Worm (Caenorhabditis elegans) whole organism, L2 larva: Measurements from ENCODE around the gene Y39E4B.5.

ENCODE experiments used
- C34F6.9 ChIP-seq: fragments of 150-350 bp; optimal IDR thresholded peaks from 2 replicates; lab custom pipeline; 2014; ENCODE audit warnings: missing biosample characterization, missing genetic modification characterization
- F13H6.1 ChIP-seq: sonication (generic microtip); optimal IDR thresholded peaks from 2 replicates; lab custom pipeline; 2016; ENCODE audit warnings: missing genetic modification characterization, missing compliant biosample characterization
- R02D3.7 ChIP-seq: fragments of 150-350 bp; optimal IDR thresholded peaks from 2 replicates; lab custom pipeline; 2014; ENCODE audit warnings: missing biosample characterization, missing genetic modification characterization
- Y55F3AM.14 ChIP-seq: fragments of 200-800 bp; sonication (Bioruptor generic); optimal IDR thresholded peaks from 2 replicates; lab custom pipeline; 2018; ENCODE audit warnings: mild to moderate bottlenecking, missing genetic modification characterization, missing compliant biosample characterization
- alr-1 ChIP-seq: fragments of 150-350 bp; optimal IDR thresholded peaks from 2 replicates; lab custom pipeline; 2014; ENCODE audit warnings: missing biosample characterization, missing genetic modification characterization
- ama-1 ChIP-seq: fragments of 150-350 bp; optimal IDR thresholded peaks from 2 replicates; lab custom pipeline; 2018; ENCODE audit warnings: inconsistent platforms
- blmp-1 ChIP-seq: sonication (generic microtip); optimal IDR thresholded peaks from 2 replicates; lab custom pipeline; 2017; ENCODE audit warnings: missing genetic modification characterization, mild to moderate bottlenecking, missing compliant biosample characterization, antibody characterized with exemption, moderate library complexity; ENCODE audit not compliant: insufficient read depth
- ceh-16 ChIP-seq: fragments of 150-350 bp; optimal IDR thresholded peaks from 2 replicates; lab custom pipeline; 2014; ENCODE audit warnings: missing biosample characterization, missing genetic modification characterization
- ceh-82 ChIP-seq: fragments of 150-350 bp; optimal IDR thresholded peaks from 2 replicates; lab custom pipeline; 2014; ENCODE audit warnings: missing biosample characterization, missing genetic modification characterization
- dmd-4 ChIP-seq: sonication (generic microtip); optimal IDR thresholded peaks from 2 replicates; lab custom pipeline; 2017; ENCODE audit warnings: missing biosample characterization, missing genetic modification characterization
- elt-1 ChIP-seq: fragments of 150-350 bp; optimal IDR thresholded peaks from 2 replicates; lab custom pipeline; 2014; ENCODE audit warnings: missing biosample characterization, missing genetic modification characterization
- fos-1 ChIP-seq: fragments of 150-350 bp; optimal IDR thresholded peaks from 2 replicates; lab custom pipeline; 2014; ENCODE audit warnings: missing biosample characterization, missing genetic modification characterization
- gmeb-1 ChIP-seq: fragments of 150-350 bp; optimal IDR thresholded peaks from 2 replicates; lab custom pipeline; 2014; ENCODE audit warnings: missing biosample characterization, missing genetic modification characterization
- lin-11 ChIP-seq: fragments of 150-350 bp; sonication (generic microtip); optimal IDR thresholded peaks from 2 replicates; lab custom pipeline; 2014; ENCODE audit warnings: missing biosample characterization, missing genetic modification characterization, inconsistent platforms, mixed read lengths
- lin-39 ChIP-seq: fragments of 150-350 bp; optimal IDR thresholded peaks from 2 replicates; lab custom pipeline; 2014; ENCODE audit warnings: missing biosample characterization, missing genetic modification reagents, missing genetic modification characterization
- lsy-2 ChIP-seq, 2 experiments: fragments of 150-350 bp in 1 of 2; sonication (generic microtip) in 1 of 2; optimal IDR thresholded peaks; 2 replicates each; lab custom pipeline; 2014 to 2017; ENCODE audit warnings: missing biosample characterization in 2 of 2, missing genetic modification characterization in 2 of 2
- mab-5 ChIP-seq: fragments of 150-350 bp; optimal IDR thresholded peaks from 2 replicates; lab custom pipeline; 2014; ENCODE audit warnings: missing biosample characterization, missing genetic modification characterization
- mbf-1 ChIP-seq: sonication (generic microtip); optimal IDR thresholded peaks from 2 replicates; lab custom pipeline; 2017; ENCODE audit warnings: missing biosample characterization, missing genetic modification characterization
- mdl-1 ChIP-seq, 2 experiments: fragments of 150-350 bp in 1 of 2; sonication (generic microtip) in 1 of 2; optimal IDR thresholded peaks; 2 replicates each; lab custom pipeline; 2017; ENCODE audit warnings: missing biosample characterization in 2 of 2, missing genetic modification characterization in 2 of 2
- nhr-10 ChIP-seq: sonication (generic microtip); optimal IDR thresholded peaks from 2 replicates; lab custom pipeline; 2017; ENCODE audit warnings: missing biosample characterization, missing genetic modification characterization
- nhr-11 ChIP-seq: fragments of 150-350 bp; optimal IDR thresholded peaks from 2 replicates; lab custom pipeline; 2014; ENCODE audit warnings: missing biosample characterization, missing genetic modification characterization
- nhr-21 ChIP-seq: fragments of 150-350 bp; optimal IDR thresholded peaks from 2 replicates; lab custom pipeline; 2014; ENCODE audit warnings: missing biosample characterization, missing genetic modification characterization
- nhr-23 ChIP-seq: fragments of 150-350 bp; optimal IDR thresholded peaks from 2 replicates; lab custom pipeline; 2014; ENCODE audit warnings: missing biosample characterization, missing genetic modification reagents, missing genetic modification characterization
- nhr-237 ChIP-seq: fragments of 150-350 bp; optimal IDR thresholded peaks from 2 replicates; lab custom pipeline; 2014; ENCODE audit warnings: missing biosample characterization, missing genetic modification characterization
- nhr-25 ChIP-seq: fragments of 150-350 bp; sonication (generic microtip); optimal IDR thresholded peaks from 3 replicates; lab custom pipeline; 2014; ENCODE audit warnings: missing biosample characterization, missing genetic modification characterization
- nhr-6 ChIP-seq: fragments of 150-350 bp; optimal IDR thresholded peaks from 2 replicates; lab custom pipeline; 2014; ENCODE audit warnings: missing biosample characterization, missing genetic modification characterization
- nhr-77 ChIP-seq: fragments of 150-350 bp; optimal IDR thresholded peaks from 2 replicates; lab custom pipeline; 2014; ENCODE audit warnings: missing biosample characterization, missing genetic modification characterization
- peb-1 ChIP-seq: fragments of 150-350 bp; optimal IDR thresholded peaks from 2 replicates; lab custom pipeline; 2014; ENCODE audit warnings: missing biosample characterization, missing genetic modification characterization
- sem-4 ChIP-seq: fragments of 150-350 bp; optimal IDR thresholded peaks from 2 replicates; lab custom pipeline; 2014; ENCODE audit warnings: missing biosample characterization, missing genetic modification reagents, missing genetic modification characterization
- sma-3 ChIP-seq: sonication (generic microtip); optimal IDR thresholded peaks from 2 replicates; lab custom pipeline; 2016; ENCODE audit warnings: missing genetic modification reagents, missing genetic modification characterization, missing compliant biosample characterization
- sma-9 ChIP-seq, 2 experiments: fragments of 150-350 bp in 1 of 2; sonication (generic microtip) in 1 of 2; optimal IDR thresholded peaks; 2 replicates each; lab custom pipeline; 2014 to 2016; ENCODE audit warnings: missing genetic modification characterization in 2 of 2, mild to moderate bottlenecking in 1 of 2, missing biosample characterization in 1 of 2, missing compliant biosample characterization in 1 of 2, missing genetic modification reagents in 1 of 2, moderate library complexity in 1 of 2
- snpc-4 ChIP-seq: fragments of 150-350 bp; optimal IDR thresholded peaks from 2 replicates; lab custom pipeline; 2014; ENCODE audit warnings: missing biosample characterization, missing genetic modification characterization
- unc-55 ChIP-seq: fragments of 150-350 bp; sonication (generic microtip); optimal IDR thresholded peaks from 3 replicates; lab custom pipeline; 2014; ENCODE audit warnings: missing biosample characterization, missing genetic modification reagents, missing genetic modification characterization
- unc-62 ChIP-seq: fragments of 150-350 bp; optimal IDR thresholded peaks from 2 replicates; lab custom pipeline; 2014; ENCODE audit warnings: missing biosample characterization, missing genetic modification reagents, missing genetic modification characterization
- zag-1 ChIP-seq: fragments of 150-350 bp; optimal IDR thresholded peaks from 2 replicates; lab custom pipeline; 2014; ENCODE audit warnings: missing biosample characterization, missing genetic modification characterization
- ztf-1 ChIP-seq: fragments of 200-800 bp; sonication (Bioruptor generic); conservative IDR thresholded peaks from 2 replicates; pipeline ENCODE4 v1.3.6; 2022; ENCODE audit warnings: missing genetic modification characterization, missing compliant biosample characterization
- ztf-11 ChIP-seq: sonication (generic microtip); optimal IDR thresholded peaks from 2 replicates; lab custom pipeline; 2017; ENCODE audit warnings: missing biosample characterization, missing genetic modification characterization
- ztf-4 ChIP-seq: fragments of 150-350 bp; optimal IDR thresholded peaks from 2 replicates; lab custom pipeline; 2014; ENCODE audit warnings: missing biosample characterization, missing genetic modification characterization

Gene Y39E4B.5

DNA sequence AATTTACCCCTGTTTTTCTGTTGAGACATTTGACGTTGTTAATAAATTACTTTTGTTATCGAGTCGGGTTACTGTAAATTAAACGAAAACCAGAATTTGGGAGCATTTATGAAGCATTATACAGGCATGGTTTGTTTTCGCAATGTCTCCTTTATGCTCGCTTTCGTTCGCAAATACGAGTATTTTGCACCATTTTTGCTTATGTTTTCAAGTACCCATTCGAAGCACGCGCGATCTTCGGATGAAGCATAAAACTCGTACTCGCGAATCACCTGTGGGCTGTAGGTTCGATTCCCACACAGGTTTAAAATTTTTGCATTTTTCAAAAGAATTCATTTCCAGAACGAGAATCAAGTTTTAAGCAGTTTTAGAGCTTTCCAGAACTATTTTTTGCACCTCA, 4.8 kb upstream of the Y39E4B.5 start:
- TF ChIP-seq lin-39 (tag; lab: Kevin White, UChicago) (no peak), nhr-237 (tag; lab: Kevin White, UChicago) (no peak), nhr-23 (tag; lab: Kevin White, UChicago) (no peak), nhr-10 (tag; lab: Kevin White, UChicago) (no peak), Y55F3AM.14 (GFP tag; lab: Kevin White, UChicago) (no peak), lin-11 (tag; lab: Kevin White, UChicago) (no peak), lsy-2 (tag; optimal IDR thresholded peaks at IDR 0.05; lab: Kevin White, UChicago) (no peak), nhr-77 (no peak), peb-1 (tag; lab: Kevin White, UChicago) (no peak), gmeb-1 (tag; lab: Kevin White, UChicago) (no peak), nhr-6 (tag; lab: Kevin White, UChicago) (no peak), mdl-1 (tag; optimal IDR thresholded peaks at IDR 0.05; lab: Kevin White, UChicago) (no peak), ztf-11 (tag; lab: Kevin White, UChicago) (no peak), C34F6.9 (tag; lab: Kevin White, UChicago) (no peak)

DNA sequence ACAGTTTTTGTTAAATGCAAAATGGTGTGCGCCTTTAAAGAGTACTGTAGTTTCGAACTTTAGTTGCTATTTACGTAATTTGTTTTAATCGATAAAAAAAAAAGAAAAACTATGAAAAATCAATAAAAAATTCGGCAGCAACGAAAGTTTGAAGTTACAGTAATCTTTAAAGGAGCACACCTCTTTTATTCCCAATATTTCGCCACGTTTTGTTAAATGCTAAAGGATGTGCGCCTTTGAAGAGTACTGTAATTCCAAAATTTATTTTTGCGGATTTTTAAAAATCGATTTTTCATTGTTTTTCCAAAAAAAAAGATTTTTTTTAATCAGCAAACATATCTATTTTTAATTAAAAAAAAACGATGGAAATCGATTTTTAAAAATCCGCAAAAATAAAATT, 4.0 kb downstream of the Y39E4B.5 start:
- TF ChIP-seq ztf-11 (tag; lab: Kevin White, UChicago) (no peak), lsy-2 (tag; optimal IDR thresholded peaks at IDR 0.05; lab: Kevin White, UChicago) (no peak), nhr-237 (tag; lab: Kevin White, UChicago) (no peak), ceh-82 (tag; lab: Kevin White, UChicago) (no peak), Y55F3AM.14 (GFP tag; lab: Kevin White, UChicago) (no peak), unc-62 (GFP tag; lab: Kevin White, UChicago) (no peak), sma-9 (GFP tag; optimal IDR thresholded peaks at IDR 0.05; lab: Kevin White, UChicago) (no peak), sma-9 (tag; optimal IDR thresholded peaks at IDR 0.05; lab: Kevin White, UChicago) (no peak), zag-1 (tag; lab: Kevin White, UChicago) (no peak), alr-1 (tag; lab: Kevin White, UChicago) (no peak), nhr-77 (no peak)

DNA sequence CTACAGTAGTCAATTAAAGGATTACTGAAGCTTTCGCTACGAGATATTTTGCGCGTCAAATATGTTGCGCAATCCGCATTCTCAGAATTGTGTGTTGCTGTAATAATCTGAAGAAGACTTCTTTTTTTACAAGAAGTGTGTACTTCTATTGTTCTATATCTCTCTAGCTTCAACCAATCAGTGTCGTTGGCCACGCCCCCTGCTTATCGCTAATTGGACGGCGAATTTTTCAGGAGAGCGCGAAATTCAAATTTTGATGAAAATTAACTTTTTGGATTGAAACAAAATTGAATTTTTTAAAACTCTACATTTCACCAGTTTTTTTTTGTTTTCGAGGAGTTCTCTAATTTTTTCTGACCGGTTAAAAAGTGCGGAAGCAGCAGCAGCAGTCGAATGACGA, 7.2 kb downstream of the Y39E4B.5 start:
- TF ChIP-seq dmd-4 (no peak), sma-9 (GFP tag; optimal IDR thresholded peaks at IDR 0.05; lab: Kevin White, UChicago) (no peak), sma-9 (tag; optimal IDR thresholded peaks at IDR 0.05; lab: Kevin White, UChicago) (no peak), nhr-10 (tag; lab: Kevin White, UChicago) (no peak), ceh-16 (tag; lab: Kevin White, UChicago) (no peak), ztf-11 (tag; lab: Kevin White, UChicago) (no peak), nhr-11 (no peak), fos-1 (no peak), mab-5 (tag; lab: Kevin White, UChicago) (no peak), unc-55 (GFP tag; lab: Kevin White, UChicago) (no peak), F13H6.1 (tag; lab: Kevin White, UChicago) (no peak), lin-39 (tag; lab: Kevin White, UChicago) (no peak), mbf-1 (tag; lab: Kevin White, UChicago) (no peak), snpc-4 (tag; lab: Kevin White, UChicago) (no peak), blmp-1 (no peak), ztf-4 (no peak), ama-1 (lab: Kevin White, UChicago) (no peak), zag-1 (tag; lab: Kevin White, UChicago) (no peak)

DNA sequence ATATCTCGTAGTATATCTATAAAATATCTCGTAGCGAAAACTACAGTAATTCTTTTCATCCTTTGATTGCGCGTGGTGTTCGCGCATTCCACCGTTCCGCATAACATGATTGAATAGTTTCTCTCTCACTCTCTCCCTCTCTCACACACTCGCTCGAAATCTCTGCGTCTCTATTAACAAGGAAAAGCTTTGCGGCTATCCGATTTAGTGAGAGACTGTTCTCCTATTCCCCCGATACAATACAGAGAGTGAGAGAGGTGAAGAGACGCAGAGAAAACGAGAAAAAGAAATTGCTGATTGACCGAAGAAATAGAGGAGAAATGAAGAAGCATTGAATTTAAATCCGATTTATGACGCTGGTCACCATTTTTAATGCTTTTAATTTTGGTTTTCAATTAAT, 12.3 kb downstream of the Y39E4B.5 start:
- TF ChIP-seq R02D3.7 (tag; lab: Kevin White, UChicago) (no peak), sma-3 (peak; percentile 34), C34F6.9 (tag; lab: Kevin White, UChicago) (peak; percentile 21), ceh-16 (tag; lab: Kevin White, UChicago) (no peak), ztf-1 (GFP tag; lab: Robert Waterston, UW) (no peak), sem-4 (peak; percentile 88), ceh-82 (tag; lab: Kevin White, UChicago) (no peak), fos-1 (peak; percentile 36), sma-9 (GFP tag; optimal IDR thresholded peaks at IDR 0.05; lab: Kevin White, UChicago) (peak; percentile 23), sma-9 (tag; optimal IDR thresholded peaks at IDR 0.05; lab: Kevin White, UChicago) (no peak), lsy-2 (tag; optimal IDR thresholded peaks at IDR 0.05; lab: Kevin White, UChicago) (peak in 1 of 2 experiments; percentile 66), F13H6.1 (tag; lab: Kevin White, UChicago) (peak; percentile 38), gmeb-1 (tag; lab: Kevin White, UChicago) (no peak), elt-1 (tag; lab: Kevin White, UChicago) (no peak), nhr-25 (peak; percentile 48), nhr-237 (tag; lab: Kevin White, UChicago) (no peak), nhr-21 (tag; lab: Kevin White, UChicago) (peak; percentile 27), mbf-1 (tag; lab: Kevin White, UChicago) (no peak), unc-62 (GFP tag; lab: Kevin White, UChicago) (no peak)
